Worm (Caenorhabditis elegans) whole organism, early embryonic: ENCODE measurements around the gene fbxb-102.

Experiments used
- B0310.2 ChIP-seq: sonication (generic microtip); optimal IDR thresholded peaks from 2 replicates; lab custom pipeline; 2016; ENCODE audit warnings: mild to moderate bottlenecking, missing genetic modification characterization, missing compliant biosample characterization
- F13C5.2 ChIP-seq: sonication (generic microtip); optimal IDR thresholded peaks from 2 replicates; lab custom pipeline; 2017; ENCODE audit warnings: mild to moderate bottlenecking, missing genetic modification characterization, inconsistent platforms, missing compliant biosample characterization
- aly-1 ChIP-seq: sonication (generic microtip); optimal IDR thresholded peaks from 2 replicates; lab custom pipeline; 2016; ENCODE audit warnings: missing genetic modification characterization, missing compliant biosample characterization
- ama-1 ChIP-seq: fragments of 150-350 bp; optimal IDR thresholded peaks from 2 replicates; lab custom pipeline; 2014
- ceh-13 ChIP-seq: fragments of 200-800 bp; sonication (Bioruptor generic); optimal IDR thresholded peaks from 2 replicates; lab custom pipeline; 2018; ENCODE audit warnings: mild to moderate bottlenecking, missing genetic modification characterization, missing compliant biosample characterization
- ceh-36 ChIP-seq: sonication (generic microtip); optimal IDR thresholded peaks from 2 replicates; lab custom pipeline; 2016; ENCODE audit warnings: missing genetic modification characterization, inconsistent platforms, missing compliant biosample characterization
- ets-7 ChIP-seq: sonication (generic microtip); optimal IDR thresholded peaks from 2 replicates; lab custom pipeline; 2016; ENCODE audit warnings: missing genotype, missing genetic modification characterization, missing compliant biosample characterization
- flt-1 ChIP-seq: fragments of 200-800 bp; sonication (Bioruptor generic); IDR thresholded peaks from 2 replicates; pipeline ENCODE4 v1.3.6; 2022; ENCODE audit warnings: missing genetic modification characterization, missing compliant biosample characterization
- hmbx-1 ChIP-seq: sonication (generic microtip); optimal IDR thresholded peaks from 2 replicates; lab custom pipeline; 2016; ENCODE audit warnings: mild to moderate bottlenecking, missing genetic modification characterization, missing compliant biosample characterization
- hmg-4 ChIP-seq: fragments of 200-800 bp; sonication (Bioruptor generic); optimal IDR thresholded peaks from 2 replicates; lab custom pipeline; 2018; ENCODE audit warnings: mild to moderate bottlenecking, missing genetic modification characterization, missing compliant biosample characterization
- hnd-1 ChIP-seq: sonication (generic microtip); optimal IDR thresholded peaks from 2 replicates; lab custom pipeline; 2016; ENCODE audit warnings: missing genetic modification characterization, missing compliant biosample characterization
- pes-1 ChIP-seq: fragments of 200-800 bp; sonication (Bioruptor generic); IDR thresholded peaks from 2 replicates; pipeline ENCODE4 v1.3.6; 2022; ENCODE audit warnings: missing genetic modification reagents, missing genetic modification characterization, missing compliant biosample characterization
- scrt-1 ChIP-seq: fragments of 200-800 bp; sonication (Bioruptor generic); IDR thresholded peaks from 2 replicates; pipeline ENCODE4 v1.3.6; 2022; ENCODE audit warnings: missing genetic modification characterization, missing compliant biosample characterization
- sea-1 ChIP-seq: fragments of 200-800 bp; sonication (Bioruptor generic); conservative IDR thresholded peaks from 2 replicates; pipeline ENCODE4 v1.3.6; 2022; ENCODE audit warnings: missing genetic modification characterization, missing compliant biosample characterization
- tbx-11 ChIP-seq: fragments of 200-800 bp; sonication (Bioruptor generic); IDR thresholded peaks from 2 replicates; pipeline ENCODE4 v1.3.6; 2022; ENCODE audit warnings: missing genetic modification characterization, missing compliant biosample characterization
- tbx-37 ChIP-seq: fragments of 200-800 bp; sonication (Bioruptor generic); conservative IDR thresholded peaks from 2 replicates; pipeline ENCODE4 v1.3.6; 2022; ENCODE audit warnings: missing genetic modification reagents, missing genetic modification characterization, missing compliant biosample characterization
- tra-4 ChIP-seq: sonication (generic microtip); optimal IDR thresholded peaks from 2 replicates; lab custom pipeline; 2017; ENCODE audit warnings: missing genetic modification characterization, missing compliant biosample characterization

The fbxb-102 gene

DNA sequence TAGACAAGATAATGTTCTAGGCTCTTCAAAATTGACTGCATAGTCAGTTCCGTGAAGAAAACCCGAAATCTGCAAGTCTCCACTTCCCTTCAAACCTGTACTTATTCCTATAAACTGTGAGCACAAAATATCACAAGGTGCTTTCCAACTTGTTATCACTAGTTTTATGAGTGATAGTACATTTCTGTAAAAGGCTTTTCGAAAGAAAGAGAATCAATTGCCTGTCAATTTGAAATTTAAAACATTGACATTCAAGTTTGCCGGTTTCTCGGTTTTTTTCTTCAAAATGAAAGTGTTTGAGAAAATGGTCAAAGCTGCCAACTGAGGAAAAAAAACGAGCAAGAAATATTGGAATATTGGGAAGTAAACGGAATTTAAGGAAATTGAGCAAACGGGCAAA is 35.3 kb downstream of the fbxb-102 start:
- TF ChIP-seq sea-1 (GFP tag; lab: Robert Waterston, UW) (no peak), scrt-1 (GFP tag; lab: Robert Waterston, UW) (no peak), tbx-11 (GFP tag; lab: Robert Waterston, UW) (no peak), hmg-4 (GFP tag; lab: Kevin White, UChicago) (no peak), ceh-13 (no peak), hmbx-1 (tag; lab: Kevin White, UChicago) (no peak), ets-7 (tag; lab: Kevin White, UChicago) (no peak), B0310.2 (tag; lab: Kevin White, UChicago) (no peak), tbx-37 (no peak), flt-1 (GFP tag; lab: Robert Waterston, UW) (no peak), aly-1 (tag; lab: Kevin White, UChicago) (no peak), ceh-36 (tag; lab: Kevin White, UChicago) (no peak), ama-1 (lab: Kevin White, UChicago) (no peak), pes-1 (GFP tag; lab: Robert Waterston, UW) (no peak), tra-4 (no peak), hnd-1 (no peak), F13C5.2 (no peak)

- no peak for TF ChIP-seq hnd-1
- no peak for TF ChIP-seq hmg-4 (GFP tag; lab: Kevin White, UChicago)
- no peak for TF ChIP-seq pes-1 (GFP tag; lab: Robert Waterston, UW)
- no peak for TF ChIP-seq tbx-11 (GFP tag; lab: Robert Waterston, UW)
- TF ChIP-seq tbx-37: no peak
- no peak for TF ChIP-seq sea-1 (GFP tag; lab: Robert Waterston, UW)
- no peak for TF ChIP-seq ceh-36 (tag; lab: Kevin White, UChicago)
- TF ChIP-seq ceh-13: no peak
- TF ChIP-seq tra-4: no peak
- TF ChIP-seq ets-7 (tag; lab: Kevin White, UChicago): no peak
- TF ChIP-seq flt-1 (GFP tag; lab: Robert Waterston, UW): no peak
- no peak for TF ChIP-seq scrt-1 (GFP tag; lab: Robert Waterston, UW)
- no peak for TF ChIP-seq ama-1 (lab: Kevin White, UChicago)
- no peak for TF ChIP-seq F13C5.2
- TF ChIP-seq hmbx-1 (tag; lab: Kevin White, UChicago): no peak
These were observed 36.2 kb downstream of the fbxb-102 start, which contains the start of gene srh-70 for ce11 chrII:12518809-12519344. Gene srh-70 (minus strand): TSS chrII:12518859.

DNA sequence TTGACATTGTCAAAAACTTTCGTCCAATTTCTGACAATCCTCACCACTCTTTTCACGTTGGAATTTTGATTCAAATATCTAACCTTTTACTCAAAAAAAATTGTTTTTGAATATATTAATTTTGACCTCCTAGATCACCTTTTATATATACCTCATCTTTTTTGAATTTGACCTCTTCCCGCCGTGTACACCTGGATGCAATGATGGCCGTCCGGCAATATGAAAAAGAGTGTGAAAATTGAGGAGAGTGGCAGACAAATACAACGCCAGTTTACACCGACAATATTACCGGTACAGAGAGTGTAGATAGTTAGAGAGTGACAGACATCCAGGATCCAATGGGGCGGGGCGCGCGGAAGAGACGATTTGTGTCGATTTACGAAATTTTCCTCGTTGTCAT is 36.9 kb downstream of the fbxb-102 start, which contains the start of gene ceh-99:
Gene ceh-99, plus strand, starts transcription at position 366 of the 400 bp plus-strand sequence.
- TF ChIP-seq scrt-1 (GFP tag; lab: Robert Waterston, UW) (no peak), ets-7 (tag; lab: Kevin White, UChicago) (no peak), tbx-11 (GFP tag; lab: Robert Waterston, UW) (no peak), ceh-13 (no peak), sea-1 (GFP tag; lab: Robert Waterston, UW) (no peak), tbx-37 (no peak), tra-4 (no peak), ama-1 (lab: Kevin White, UChicago) (no peak), ceh-36 (tag; lab: Kevin White, UChicago) (no peak), F13C5.2 (no peak), pes-1 (GFP tag; lab: Robert Waterston, UW) (no peak), aly-1 (tag; lab: Kevin White, UChicago) (no peak), hmg-4 (GFP tag; lab: Kevin White, UChicago) (no peak), hnd-1 (no peak)

- no peak for TF ChIP-seq ama-1 (lab: Kevin White, UChicago)
- no peak for TF ChIP-seq hmbx-1 (tag; lab: Kevin White, UChicago)
- TF ChIP-seq tra-4: no peak
- TF ChIP-seq F13C5.2: no peak
- TF ChIP-seq scrt-1 (GFP tag; lab: Robert Waterston, UW): no peak
- no peak for TF ChIP-seq tbx-37
- no peak for TF ChIP-seq sea-1 (GFP tag; lab: Robert Waterston, UW)
- TF ChIP-seq ets-7 (tag; lab: Kevin White, UChicago): no peak
- TF ChIP-seq aly-1 (tag; lab: Kevin White, UChicago): no peak
- no peak for TF ChIP-seq pes-1 (GFP tag; lab: Robert Waterston, UW)
- no peak for TF ChIP-seq hmg-4 (GFP tag; lab: Kevin White, UChicago)
- no peak for TF ChIP-seq ceh-36 (tag; lab: Kevin White, UChicago)
- TF ChIP-seq ceh-13: no peak
These were observed 42.8 kb downstream of the fbxb-102 start, which contains the start of gene srx-118 for ce11 chrII:12525526-12525925. Gene srx-118 (plus strand): TSS chrII:12525826.

DNA sequence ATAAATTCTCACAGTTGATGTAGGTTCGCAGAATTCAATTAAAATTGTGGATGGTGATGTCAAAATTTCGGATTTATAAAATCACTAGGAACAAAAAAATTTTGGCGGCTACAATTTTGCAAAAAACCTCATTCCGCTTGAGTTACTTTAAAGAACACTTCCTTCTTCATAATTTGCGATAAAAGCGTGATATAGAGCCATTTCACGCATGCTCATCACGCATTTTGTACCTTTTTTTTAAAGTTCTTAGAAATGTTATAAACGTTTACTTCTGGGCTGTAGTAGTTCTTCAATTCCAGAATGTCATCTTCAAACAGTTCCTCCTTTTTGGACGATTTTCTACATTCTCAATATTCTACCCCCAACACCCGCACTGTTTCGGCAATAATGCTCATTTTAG is 45.2 kb downstream of the fbxb-102 start, which contains the start of gene srx-119:
Gene srx-119, plus strand, starts transcription at position 301 of the 400 bp plus-strand sequence.
- TF ChIP-seq ama-1 (lab: Kevin White, UChicago) (no peak), ets-7 (tag; lab: Kevin White, UChicago) (no peak), ceh-36 (tag; lab: Kevin White, UChicago) (no peak), aly-1 (tag; lab: Kevin White, UChicago) (no peak), sea-1 (GFP tag; lab: Robert Waterston, UW) (no peak), flt-1 (GFP tag; lab: Robert Waterston, UW) (no peak), pes-1 (GFP tag; lab: Robert Waterston, UW) (no peak), F13C5.2 (no peak), ceh-13 (no peak), hmg-4 (GFP tag; lab: Kevin White, UChicago) (no peak), hmbx-1 (tag; lab: Kevin White, UChicago) (no peak), tbx-11 (GFP tag; lab: Robert Waterston, UW) (no peak), hnd-1 (no peak), tra-4 (no peak), tbx-37 (no peak), scrt-1 (GFP tag; lab: Robert Waterston, UW) (no peak), B0310.2 (tag; lab: Kevin White, UChicago) (no peak)

DNA sequence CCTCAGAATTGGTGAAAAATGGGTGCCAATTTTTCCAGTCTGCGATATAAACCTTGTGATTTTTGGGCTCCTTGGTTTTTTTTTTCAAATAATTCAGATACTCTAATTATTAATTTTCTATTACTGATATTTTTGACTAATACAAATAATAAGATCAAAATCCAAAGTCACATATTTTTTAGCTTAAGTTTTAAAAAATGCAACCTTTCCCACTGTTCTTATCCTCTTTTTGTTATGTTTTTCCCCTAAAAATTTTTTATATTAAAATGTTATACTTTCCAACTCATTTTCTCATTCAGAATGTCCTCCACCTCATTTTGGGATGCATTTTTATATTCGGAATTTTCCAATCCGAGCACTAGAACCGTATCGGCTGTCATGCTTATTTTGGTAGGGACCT is 48.2 kb downstream of the fbxb-102 start, which contains the start of gene srx-120:
Gene srx-120, plus strand, starts transcription at position 301 of the 400 bp plus-strand sequence.
- TF ChIP-seq scrt-1 (GFP tag; lab: Robert Waterston, UW): no peak
- no peak for TF ChIP-seq B0310.2 (tag; lab: Kevin White, UChicago)
- TF ChIP-seq aly-1 (tag; lab: Kevin White, UChicago): no peak
- no peak for TF ChIP-seq tbx-11 (GFP tag; lab: Robert Waterston, UW)
- TF ChIP-seq flt-1 (GFP tag; lab: Robert Waterston, UW): no peak
- no peak for TF ChIP-seq pes-1 (GFP tag; lab: Robert Waterston, UW)
- no peak for TF ChIP-seq sea-1 (GFP tag; lab: Robert Waterston, UW)
- no peak for TF ChIP-seq hmbx-1 (tag; lab: Kevin White, UChicago)
- TF ChIP-seq ceh-13: no peak
- no peak for TF ChIP-seq hnd-1
- TF ChIP-seq tra-4: no peak
